Fruit fly (Drosophila melanogaster) whole organism, embryonic: ENCODE measurements around the gene Spn27A.
A peak's percentile ranks its signal among the peaks of the same experiment; 100 is the strongest.

ENCODE experiments used
- ATbp ChIP-seq: fragments of 200-800 bp; sonication (Bioruptor generic); optimal IDR thresholded peaks from 2 replicates; lab custom pipeline; 2017; ENCODE audit warnings: missing biosample characterization, mild to moderate bottlenecking, missing genetic modification characterization, missing genetic modification reagents
- Bteb2 ChIP-seq: fragments of 200-800 bp; sonication (Bioruptor generic); optimal IDR thresholded peaks from 2 replicates; lab custom pipeline; 2016; ENCODE audit warnings: missing biosample characterization, missing genetic modification characterization
- CG1024 ChIP-seq: fragments of 200-800 bp; sonication (Bioruptor generic); IDR thresholded peaks from 2 replicates; pipeline ENCODE4 v1.3.6; 2022; ENCODE audit warnings: missing biosample characterization, missing genetic modification characterization
- CG10462 ChIP-seq: fragments of 200-800 bp; sonication (Bioruptor generic); optimal IDR thresholded peaks from 2 replicates; lab custom pipeline; 2016; ENCODE audit warnings: missing biosample characterization, missing genetic modification characterization
- CG11695 ChIP-seq: fragments of 200-800 bp; sonication (Bioruptor generic); IDR thresholded peaks from 3 replicates; pipeline ENCODE4 v1.3.6; 2022; ENCODE audit warnings: missing biosample characterization, missing genetic modification characterization
- CG12219 ChIP-seq: fragments of 200-800 bp; sonication (Bioruptor generic); optimal IDR thresholded peaks from 3 replicates; lab custom pipeline; 2018; ENCODE audit warnings: missing biosample characterization, mild to moderate bottlenecking, missing genetic modification characterization
- CG12659 ChIP-seq: fragments of 200-800 bp; sonication (Bioruptor generic); optimal IDR thresholded peaks from 3 replicates; lab custom pipeline; 2017; ENCODE audit warnings: mild to moderate bottlenecking, missing biosample characterization, missing genetic modification reagents, missing genetic modification characterization
- CG1603 ChIP-seq: fragments of 200-800 bp; sonication (Bioruptor generic); optimal IDR thresholded peaks from 2 replicates; lab custom pipeline; 2019; ENCODE audit warnings: missing biosample characterization, mild to moderate bottlenecking, missing genetic modification characterization, moderate library complexity
- CG1647 ChIP-seq: fragments of 200-800 bp; sonication (Bioruptor generic); optimal IDR thresholded peaks from 3 replicates; lab custom pipeline; 2016; ENCODE audit warnings: missing biosample characterization, missing genetic modification characterization
- CG16815 ChIP-seq: fragments of 200-800 bp; sonication (Bioruptor generic); optimal IDR thresholded peaks from 3 replicates; lab custom pipeline; 2017; ENCODE audit warnings: missing biosample characterization, mild to moderate bottlenecking, missing genetic modification characterization
- CG17612 ChIP-seq: fragments of 200-800 bp; sonication (Bioruptor generic); IDR thresholded peaks from 2 replicates; pipeline ENCODE4 v1.3.6; 2022; ENCODE audit warnings: missing biosample characterization, missing genetic modification characterization
- CG2199 ChIP-seq: fragments of 200-800 bp; sonication (Bioruptor generic); IDR thresholded peaks from 3 replicates; pipeline ENCODE4 v1.3.6; 2022; ENCODE audit warnings: missing biosample characterization, missing genetic modification characterization
- CG2889 ChIP-seq: fragments of 200-800 bp; sonication (Bioruptor generic); IDR thresholded peaks from 3 replicates; pipeline ENCODE4 v1.3.6; 2022; ENCODE audit warnings: missing biosample characterization, missing genetic modification characterization
- CG32767 ChIP-seq: fragments of 200-800 bp; sonication (Bioruptor generic); IDR thresholded peaks from 2 replicates; pipeline ENCODE4 v1.3.6; 2022; ENCODE audit warnings: missing biosample characterization, missing genetic modification characterization
- CG34376 ChIP-seq: fragments of 200-800 bp; sonication (Bioruptor generic); optimal IDR thresholded peaks from 2 replicates; lab custom pipeline; 2018; ENCODE audit warnings: missing biosample characterization, mild to moderate bottlenecking, missing genetic modification characterization
- CG42726 ChIP-seq: fragments of 200-800 bp; sonication (Bioruptor generic); IDR thresholded peaks from 2 replicates; pipeline ENCODE4 v1.3.6; 2022; ENCODE audit warnings: missing biosample characterization, missing genetic modification characterization; ENCODE audit not compliant: partially characterized antibody
- CG4854 ChIP-seq: fragments of 200-800 bp; sonication (Bioruptor generic); optimal IDR thresholded peaks from 2 replicates; lab custom pipeline; 2016; ENCODE audit warnings: missing biosample characterization, missing genetic modification characterization, inconsistent platforms
- CG6813 ChIP-seq: fragments of 200-800 bp; sonication (Bioruptor generic); optimal IDR thresholded peaks from 2 replicates; lab custom pipeline; 2017; ENCODE audit warnings: missing biosample characterization, missing genetic modification characterization, mild to moderate bottlenecking, moderate library complexity, missing genetic modification reagents
- CG9215 ChIP-seq: fragments of 200-800 bp; sonication (Bioruptor generic); IDR thresholded peaks from 2 replicates; pipeline ENCODE4 v1.3.6; 2022; ENCODE audit warnings: missing biosample characterization, missing genetic modification characterization
- CG9817 ChIP-seq: fragments of 200-800 bp; sonication (Bioruptor generic); optimal IDR thresholded peaks from 2 replicates; lab custom pipeline; 2018; ENCODE audit warnings: missing biosample characterization, mild to moderate bottlenecking, missing genetic modification characterization, moderate library complexity
- CG9876 ChIP-seq: fragments of 200-800 bp; sonication (Bioruptor generic); optimal IDR thresholded peaks from 2 replicates; lab custom pipeline; 2016; ENCODE audit warnings: missing biosample characterization, missing genetic modification characterization
- CHES-1-like ChIP-seq: fragments of 200-800 bp; sonication (Bioruptor generic); optimal IDR thresholded peaks from 2 replicates; lab custom pipeline; 2016; ENCODE audit warnings: missing biosample characterization, missing genetic modification characterization
- Doc2 ChIP-seq: fragments of 200-800 bp; sonication (Bioruptor generic); IDR thresholded peaks from 2 replicates; pipeline ENCODE4 v1.3.6; 2022; ENCODE audit warnings: missing biosample characterization, missing genetic modification characterization
- Doc3 ChIP-seq: fragments of 200-800 bp; sonication (Bioruptor generic); IDR thresholded peaks from 3 replicates; pipeline ENCODE4 v1.3.6; 2022; ENCODE audit warnings: missing biosample characterization, missing genetic modification characterization; ENCODE audit not compliant: partially characterized antibody
- Ets97D ChIP-seq: fragments of 200-800 bp; sonication (Bioruptor generic); optimal IDR thresholded peaks from 3 replicates; lab custom pipeline; 2016; ENCODE audit warnings: missing biosample characterization, missing genetic modification characterization
- Fer2 ChIP-seq: fragments of 200-800 bp; sonication (Bioruptor generic); optimal IDR thresholded peaks from 2 replicates; lab custom pipeline; 2018; ENCODE audit warnings: missing biosample characterization, mild to moderate bottlenecking, missing genetic modification characterization, moderate library complexity
- Fer3 ChIP-seq: fragments of 200-800 bp; sonication (Bioruptor generic); optimal IDR thresholded peaks from 2 replicates; lab custom pipeline; 2018; ENCODE audit warnings: missing biosample characterization, mild to moderate bottlenecking, missing genetic modification characterization, moderate library complexity
- Opbp ChIP-seq: fragments of 200-800 bp; sonication (Bioruptor generic); IDR thresholded peaks from 3 replicates; pipeline ENCODE4 v1.3.6; 2022; ENCODE audit warnings: missing biosample characterization, missing genetic modification characterization; ENCODE audit not compliant: partially characterized antibody
- Ssrp ChIP-seq: fragments of 200-800 bp; sonication (Bioruptor generic); optimal IDR thresholded peaks from 2 replicates; lab custom pipeline; 2018; ENCODE audit warnings: missing biosample characterization, mild to moderate bottlenecking, missing genetic modification characterization, moderate library complexity
- Usf ChIP-seq: fragments of 200-800 bp; sonication (Bioruptor generic); optimal IDR thresholded peaks from 2 replicates; lab custom pipeline; 2017; ENCODE audit warnings: missing genotype, missing biosample characterization, missing genetic modification characterization
- Xrp1 ChIP-seq: fragments of 200-800 bp; sonication (Bioruptor generic); IDR thresholded peaks from 2 replicates; pipeline ENCODE4 v1.3.6; 2022; ENCODE audit warnings: missing biosample characterization, missing genetic modification characterization
- ato ChIP-seq: fragments of 200-800 bp; sonication (Bioruptor generic); IDR thresholded peaks from 2 replicates; pipeline ENCODE4 v1.3.6; 2022; ENCODE audit warnings: missing biosample characterization, missing genetic modification characterization; ENCODE audit not compliant: partially characterized antibody
- btn ChIP-seq: fragments of 200-800 bp; sonication (Bioruptor generic); optimal IDR thresholded peaks from 2 replicates; lab custom pipeline; 2016; ENCODE audit warnings: missing biosample characterization, missing genetic modification characterization
- chinmo ChIP-seq: fragments of 200-800 bp; sonication (Bioruptor generic); IDR thresholded peaks from 4 replicates; pipeline ENCODE4 v1.3.6; 2022; ENCODE audit warnings: missing biosample characterization, missing genetic modification characterization; ENCODE audit not compliant: partially characterized antibody
- emc ChIP-seq: fragments of 200-800 bp; sonication (Bioruptor generic); optimal IDR thresholded peaks from 2 replicates; lab custom pipeline; 2016; ENCODE audit warnings: missing biosample characterization, missing genetic modification characterization
- fd102C ChIP-seq: fragments of 200-800 bp; sonication (Bioruptor generic); optimal IDR thresholded peaks from 2 replicates; lab custom pipeline; 2018; ENCODE audit warnings: missing biosample characterization, mild to moderate bottlenecking, missing genetic modification characterization, moderate library complexity
- hb ChIP-seq: fragments of 200-800 bp; sonication (Bioruptor generic); IDR thresholded peaks from 3 replicates; pipeline ENCODE4 v1.3.6; 2022; ENCODE audit warnings: missing biosample characterization, missing genetic modification characterization; ENCODE audit not compliant: partially characterized antibody
- ind ChIP-seq: fragments of 200-800 bp; sonication (Bioruptor generic); optimal IDR thresholded peaks from 3 replicates; lab custom pipeline; 2016; ENCODE audit warnings: missing biosample characterization, missing genetic modification characterization
- kni ChIP-seq: fragments of 200-800 bp; sonication (Bioruptor generic); optimal IDR thresholded peaks from 3 replicates; lab custom pipeline; 2017; ENCODE audit warnings: mild to moderate bottlenecking, missing biosample characterization, missing genetic modification reagents, missing genetic modification characterization
- pb ChIP-seq: fragments of 200-800 bp; sonication (Bioruptor generic); optimal IDR thresholded peaks from 3 replicates; lab custom pipeline; 2016; ENCODE audit warnings: missing biosample characterization, missing genetic modification characterization
- pfk ChIP-seq: fragments of 200-800 bp; sonication (Bioruptor generic); optimal IDR thresholded peaks from 2 replicates; lab custom pipeline; 2018; ENCODE audit warnings: missing biosample characterization, mild to moderate bottlenecking, missing genetic modification characterization, moderate library complexity
- prd ChIP-seq, 3 experiments: fragments of >200 bp in 2 of 3; fragments of 200-800 bp in 1 of 3; sonication (Bioruptor generic) in 1 of 3; optimal IDR thresholded peaks in 2 of 3; IDR thresholded peaks in 1 of 3; 2 replicates in 2 of 3; 3 replicates in 1 of 3; pipeline versions ENCODE4 v1.3.6 to Lab custom; 2017 to 2022; ENCODE audit warnings: missing biosample characterization in 1 of 3, missing genetic modification characterization in 1 of 3
- repo ChIP-seq: fragments of 200-800 bp; sonication (Bioruptor generic); optimal IDR thresholded peaks from 2 replicates; lab custom pipeline; 2016; ENCODE audit warnings: missing biosample characterization, missing genetic modification characterization
- ro ChIP-seq: fragments of 200-800 bp; sonication (Bioruptor generic); IDR thresholded peaks from 2 replicates; pipeline ENCODE4 v1.3.6; 2022; ENCODE audit warnings: missing biosample characterization, missing genetic modification characterization
- seq ChIP-seq: fragments of 200-800 bp; sonication (Bioruptor generic); IDR thresholded peaks from 2 replicates; pipeline ENCODE4 v1.3.6; 2022; ENCODE audit warnings: missing biosample characterization, missing genetic modification characterization
- vnd ChIP-seq: fragments of 200-800 bp; sonication (Bioruptor generic); IDR thresholded peaks from 3 replicates; pipeline ENCODE4 v1.3.6; 2022; ENCODE audit warnings: missing biosample characterization, missing genetic modification characterization; ENCODE audit not compliant: partially characterized antibody

The Spn27A gene

dm6 chr2L:6683992-6684882 is 11.1 kb upstream of the Spn27A start, which contains the start of gene Nhe3 (continued):
- peak; percentile 70; the same call in 1 of the 3 replicates for TF ChIP-seq CG2199
- TF ChIP-seq CG10462 (GFP tag; lab: Kevin White, UChicago): peak; percentile 60
- TF ChIP-seq CG42726: no peak
- TF ChIP-seq Bteb2 (GFP tag; lab: Kevin White, UChicago): peak; percentile 81
- peak; percentile 36; the same call in 1 of the 2 replicates for TF ChIP-seq seq (GFP tag; lab: Robert Waterston, UW)
- TF ChIP-seq Fer3 (tag; lab: Kevin White, UChicago): peak; percentile 70
- TF ChIP-seq ro: peak; percentile 67; the same call in 1 of the 2 replicates
- TF ChIP-seq CG34376: peak; percentile 62
- TF ChIP-seq chinmo (GFP tag; lab: Robert Waterston, UW): peak; percentile 81; the same call in 2 of the 4 replicates
- TF ChIP-seq emc (GFP tag; lab: Kevin White, UChicago): no peak
- TF ChIP-seq pfk (GFP tag; lab: Kevin White, UChicago): peak; percentile 83
- peak; percentile 86 for TF ChIP-seq CHES-1-like (GFP tag; lab: Kevin White, UChicago)
- 0 out of 2 replicates have a peak, but pooled peaks have one; percentile 38 for TF ChIP-seq ato (GFP tag; lab: Robert Waterston, UW)
- no peak; the same call in 1 of the 2 replicates for TF ChIP-seq CG32767
- peak; percentile 77 for TF ChIP-seq CG9215
- peak; percentile 41 for TF ChIP-seq Fer2 (tag; lab: Kevin White, UChicago)
- TF ChIP-seq CG11695 (GFP tag; lab: Robert Waterston, UW): peak; percentile 62; the same call in 1 of the 3 replicates
- TF ChIP-seq hb (GFP tag; lab: Robert Waterston, UW): no peak
- no peak for TF ChIP-seq prd (optimal IDR thresholded peaks at IDR 0.05; lab: Kevin White, UChicago)
- TF ChIP-seq prd (GFP tag; IDR thresholded peaks at IDR 0.05; lab: Robert Waterston, UW): peak; percentile 90
- TF ChIP-seq kni (GFP tag; lab: Kevin White, UChicago): no peak
- peak; percentile 74 for TF ChIP-seq CG16815 (GFP tag; lab: Kevin White, UChicago)
- peak; percentile 63 for TF ChIP-seq Usf
- TF ChIP-seq Opbp (GFP tag; lab: Robert Waterston, UW): peak; percentile 64
- TF ChIP-seq fd102C (GFP tag; lab: Kevin White, UChicago): no peak
- TF ChIP-seq Xrp1 (GFP tag; lab: Robert Waterston, UW): peak; percentile 82
- TF ChIP-seq CG2889: peak; percentile 78; the same call in 2 of the 3 replicates
- peak; percentile 14 for TF ChIP-seq CG9876 (GFP tag; lab: Kevin White, UChicago)
- TF ChIP-seq CG9817 (tag; lab: Kevin White, UChicago): peak; percentile 80
- no peak; the same call in 2 of the 3 replicates for TF ChIP-seq Doc3 (GFP tag; lab: Robert Waterston, UW)
- peak; percentile 59; the same call in 1 of the 2 replicates for TF ChIP-seq CG17612 (GFP tag; lab: Robert Waterston, UW)
- peak; percentile 48 for TF ChIP-seq btn (GFP tag; lab: Kevin White, UChicago)
- peak; percentile 63 for TF ChIP-seq pb (GFP tag; lab: Kevin White, UChicago)
- peak; percentile 67 for TF ChIP-seq repo (GFP tag; lab: Kevin White, UChicago)
- TF ChIP-seq ind (GFP tag; lab: Kevin White, UChicago): peak; percentile 80
- TF ChIP-seq CG4854 (GFP tag; lab: Kevin White, UChicago): peak; percentile 62
- peak; percentile 78 for TF ChIP-seq Ets97D (GFP tag; lab: Kevin White, UChicago)
- peak; percentile 84 for TF ChIP-seq Ssrp (tag; lab: Kevin White, UChicago)
- peak; percentile 60 for TF ChIP-seq CG6813
- no peak for TF ChIP-seq Doc2 (GFP tag; lab: Robert Waterston, UW)
- peak; percentile 66 for TF ChIP-seq CG1603 (tag; lab: Kevin White, UChicago)
- TF ChIP-seq vnd (GFP tag; lab: Robert Waterston, UW): no peak; the same call in 2 of the 3 replicates
- TF ChIP-seq CG12659: peak; percentile 89
- TF ChIP-seq CG1024 (GFP tag; lab: Robert Waterston, UW): peak; percentile 68; the same call in 1 of the 2 replicates
- TF ChIP-seq CG1647 (GFP tag; lab: Kevin White, UChicago): peak; percentile 70
- TF ChIP-seq CG12219 (GFP tag; lab: Kevin White, UChicago): peak; percentile 41
- TF ChIP-seq ATbp (GFP tag; lab: Kevin White, UChicago): peak; percentile 74
